Fruit fly (Drosophila melanogaster): ENCODE results near the gene CG12219.

CG12219 gene

DNA sequence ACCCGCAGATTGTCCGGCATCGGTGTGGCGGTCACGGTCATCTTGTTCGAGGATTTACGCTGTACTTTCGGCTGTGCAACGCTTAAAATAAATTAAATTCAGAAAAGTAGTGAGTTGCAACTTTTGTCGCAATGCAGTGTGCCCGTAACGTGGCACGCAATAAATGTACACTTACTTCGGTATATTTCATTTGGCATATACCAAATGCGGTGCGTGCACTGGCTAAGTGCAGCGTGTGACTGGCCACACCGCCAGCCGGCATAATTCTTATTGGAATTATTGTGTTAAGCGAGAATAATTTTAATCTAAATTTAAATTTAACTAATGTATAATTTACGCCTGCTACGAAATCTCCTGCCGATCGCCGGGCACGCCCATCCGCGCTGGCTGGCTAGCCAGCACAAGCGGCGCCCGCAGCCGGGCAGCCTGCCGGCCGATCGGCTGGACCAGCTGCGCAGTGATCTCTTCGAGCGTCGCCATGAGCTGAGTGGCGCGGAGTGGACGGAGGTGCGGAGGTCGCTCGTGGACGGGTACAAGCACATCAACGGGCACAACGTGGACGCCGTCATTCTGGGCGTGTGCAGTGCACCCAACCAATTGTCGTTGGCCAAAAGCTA lies 9.9 kb downstream of the CG12219 start, which contains the start of the genes Rpt4 and mldr (continued):
- no peak for TF ChIP-seq Chrac-16 (GFP tag; optimal IDR thresholded peaks at IDR 0.05)
- TF ChIP-seq Mrtf (GFP tag; IDR thresholded peaks at IDR 0.05) = no peak
- no peak for TF ChIP-seq Hr78 (GFP tag; optimal IDR thresholded peaks at IDR 0.05)
- TF ChIP-seq ac (GFP tag; optimal IDR thresholded peaks at IDR 0.05) = no peak
- TF ChIP-seq CG2889 (GFP tag; IDR thresholded peaks at IDR 0.05) = no peak
- TF ChIP-seq so (GFP tag; IDR thresholded peaks at IDR 0.05) = no peak
- no peak for TF ChIP-seq CG3163 (GFP tag; optimal IDR thresholded peaks at IDR 0.05)
- no peak for TF ChIP-seq CG17612 (GFP tag; IDR thresholded peaks at IDR 0.05)
- no peak for TF ChIP-seq Rx (GFP tag; IDR thresholded peaks at IDR 0.05)
- no peak for TF ChIP-seq mam (GFP tag; optimal IDR thresholded peaks at IDR 0.05)
- TF ChIP-seq CG9876 (GFP tag; optimal IDR thresholded peaks at IDR 0.05) = no peak
- TF ChIP-seq CG11085 (GFP tag; IDR thresholded peaks at IDR 0.05) = no peak
- TF ChIP-seq Adf1 (GFP tag; IDR thresholded peaks at IDR 0.05) = no peak
- no peak for TF ChIP-seq vfl (GFP tag; optimal IDR thresholded peaks at IDR 0.05)
- no peak for TF ChIP-seq pho (GFP tag; optimal IDR thresholded peaks at IDR 0.05)
- no peak for TF ChIP-seq br (optimal IDR thresholded peaks at IDR 0.05)
- no peak for TF ChIP-seq Dip2 (GFP tag; IDR thresholded peaks at IDR 0.05)
- TF ChIP-seq sens (GFP tag) = peak; percentile 58
- TF ChIP-seq CG16813 (GFP tag; IDR thresholded peaks at IDR 0.05; ENCODE audit: partially characterized antibody) = no peak
- no peak for TF ChIP-seq org-1 (GFP tag; optimal IDR thresholded peaks at IDR 0.05)
- TF ChIP-seq CG1024 (GFP tag; IDR thresholded peaks at IDR 0.05) = no peak
- no peak for TF ChIP-seq slbo (GFP tag; IDR thresholded peaks at IDR 0.05)
- no peak for TF ChIP-seq CG9727 (GFP tag; optimal IDR thresholded peaks at IDR 0.05)
- no peak for TF ChIP-seq sd (tag; optimal IDR thresholded peaks at IDR 0.05)
- TF ChIP-seq CG15601 (tag; optimal IDR thresholded peaks at IDR 0.05) = no peak
- no peak for TF ChIP-seq Lim3 (GFP tag; IDR thresholded peaks at IDR 0.05)
- TF ChIP-seq luna (GFP tag; optimal IDR thresholded peaks at IDR 0.05) = no peak
- TF ChIP-seq E2f2 (GFP tag; IDR thresholded peaks at IDR 0.05) = peak; percentile 48; the same call in 1 of the 2 replicates
- no peak for TF ChIP-seq CG9609 (GFP tag; optimal IDR thresholded peaks at IDR 0.05)
- no peak for TF ChIP-seq kni (GFP tag; optimal IDR thresholded peaks at IDR 0.05)
- no peak for TF ChIP-seq ATbp (GFP tag; optimal IDR thresholded peaks at IDR 0.05)
- no peak for TF ChIP-seq fd96Cb (tag; optimal IDR thresholded peaks at IDR 0.05)
- peak in 1 of 2 experiments; percentile 52 for TF ChIP-seq Pdp1 (GFP tag; optimal IDR thresholded peaks at IDR 0.05)
- no peak for TF ChIP-seq peb (GFP tag; IDR thresholded peaks at IDR 0.05)
- no peak for TF ChIP-seq odd (GFP tag; optimal IDR thresholded peaks at IDR 0.05)
- no peak for TF ChIP-seq CoRest (tag; optimal IDR thresholded peaks at IDR 0.05)
- no peak for TF ChIP-seq CG6272 (GFP tag; IDR thresholded peaks at IDR 0.05)
- TF ChIP-seq tll (GFP tag; optimal IDR thresholded peaks at IDR 0.05) = no peak
- TF ChIP-seq CG7271 (tag; optimal IDR thresholded peaks at IDR 0.05) = no peak
- no peak for TF ChIP-seq NfI (GFP tag; optimal IDR thresholded peaks at IDR 0.05)
- no peak for TF ChIP-seq fru (optimal IDR thresholded peaks at IDR 0.05)
- no peak for TF ChIP-seq sna (GFP tag; IDR thresholded peaks at IDR 0.05; ENCODE audit: partially characterized antibody)
- no peak for TF ChIP-seq CG4282 (GFP tag; optimal IDR thresholded peaks at IDR 0.05)
- no peak for TF ChIP-seq CG11398 (GFP tag; optimal IDR thresholded peaks at IDR 0.05)
- TF ChIP-seq CG31388 (GFP tag; optimal IDR thresholded peaks at IDR 0.05) = no peak
- TF ChIP-seq CG2129 (GFP tag; IDR thresholded peaks at IDR 0.05; ENCODE audit: partially characterized antibody) = no peak
- no peak for TF ChIP-seq Hmx (GFP tag; optimal IDR thresholded peaks at IDR 0.05)
- TF ChIP-seq Doc3 (GFP tag; IDR thresholded peaks at IDR 0.05; ENCODE audit: partially characterized antibody) = no peak
- TF ChIP-seq disco-r (GFP tag; optimal IDR thresholded peaks at IDR 0.05) = no peak
- TF ChIP-seq bbx (GFP tag; IDR thresholded peaks at IDR 0.05; ENCODE audit: partially characterized antibody) = no peak
- TF ChIP-seq Dip3 (GFP tag; optimal IDR thresholded peaks at IDR 0.05) = no peak
